Worm (Caenorhabditis elegans) whole organism, young adult: ENCODE measurements around the gene srw-6.

Experiments
- egl-44 ChIP-seq: fragments of 200-800 bp; sonication (Bioruptor generic); IDR thresholded peaks from 2 replicates; pipeline ENCODE4 v1.3.6; 2022; ENCODE audit warnings: missing genetic modification reagents, missing genetic modification characterization, missing compliant biosample characterization
- unc-62 ChIP-seq: fragments of 150-350 bp; optimal IDR thresholded peaks from 2 replicates; lab custom pipeline; 2014; ENCODE audit warnings: missing biosample characterization, missing genetic modification reagents, missing genetic modification characterization

- TF ChIP-seq unc-62 (GFP tag; lab: Kevin White, UChicago) (no peak), egl-44 (GFP tag; lab: Robert Waterston, UW) (no peak)
Observed at ce11 chrV:3773618-3774017, 34.8 kb upstream of the srw-6 start.
